Worm (Caenorhabditis elegans): ENCODE data around the gene T05A8.8.

DNA sequence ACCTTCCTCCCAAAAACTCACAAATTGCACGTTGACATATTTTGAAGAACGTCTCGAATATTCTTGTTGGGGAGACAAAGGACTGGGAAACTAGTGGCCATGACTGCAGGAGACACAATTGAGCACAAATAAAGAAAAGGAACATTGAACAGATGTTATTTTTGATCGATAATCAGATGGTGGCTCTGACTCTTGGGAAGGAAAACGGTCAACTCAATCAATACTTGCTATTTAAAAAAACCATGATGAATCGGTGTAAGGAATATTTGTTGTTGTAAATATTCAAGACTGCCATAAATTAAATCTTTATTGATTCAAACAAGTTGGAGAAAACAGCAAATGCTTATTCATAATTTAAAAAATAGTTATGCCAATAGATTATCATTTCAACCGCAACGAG, 34.3 kb downstream of the T05A8.8 start, which contains the start of gene fbxb-105:
- TF ChIP-seq lin-35 (GFP tag; optimal IDR thresholded peaks at IDR 0.05) (no peak), mxl-1 (tag; optimal IDR thresholded peaks at IDR 0.05) (no peak), pbrm-1 (GFP tag; IDR thresholded peaks at IDR 0.05) (no peak), Y67H2A.10 (GFP tag; conservative IDR thresholded peaks at IDR 0.05) (no peak), tbx-9 (tag; optimal IDR thresholded peaks at IDR 0.05; ENCODE audit: borderline replicate concordance) (no peak)

All from whole organism, young adult.